Worm (Caenorhabditis elegans) whole organism, young adult: ENCODE data around the gene K08D12.3.

ENCODE experiments used
- him-1 ChIP-seq: sonication (generic microtip); optimal IDR thresholded peaks from 2 replicates; lab custom pipeline; 2016; ENCODE audit warnings: missing genotype, missing genetic modification reagents, missing genetic modification characterization, missing compliant biosample characterization
- nhr-120 ChIP-seq: fragments of 200-800 bp; sonication (Bioruptor generic); IDR thresholded peaks from 2 replicates; pipeline ENCODE4 v1.3.6; 2022; ENCODE audit warnings: missing genetic modification characterization, missing compliant biosample characterization

- TF ChIP-seq him-1 (tag; lab: Kevin White, UChicago) = no peak
- no peak for TF ChIP-seq nhr-120 (GFP tag; lab: Robert Waterston, UW)
Observed at ce11 chrIV:1720474-1720873, 10.4 kb downstream of the K08D12.3 start, which contains the start of gene epic-2.
